Fruit fly (Drosophila melanogaster) whole organism, embryonic: ENCODE results near the gene sra.

Source experiments
- Atf3 ChIP-seq: fragments of 200-800 bp; sonication (Bioruptor generic); optimal IDR thresholded peaks from 3 replicates; lab custom pipeline; 2016; ENCODE audit warnings: missing biosample characterization, missing genetic modification characterization
- Bteb2 ChIP-seq: fragments of 200-800 bp; sonication (Bioruptor generic); optimal IDR thresholded peaks from 2 replicates; lab custom pipeline; 2016; ENCODE audit warnings: missing biosample characterization, missing genetic modification characterization
- CG11093 ChIP-seq: fragments of 200-800 bp; sonication (Bioruptor generic); IDR thresholded peaks from 3 replicates; pipeline ENCODE4 v1.3.6; 2022; ENCODE audit warnings: missing biosample characterization, missing genetic modification characterization
- CG11247 ChIP-seq: fragments of 200-800 bp; sonication (Bioruptor generic); IDR thresholded peaks from 2 replicates; pipeline ENCODE4 v1.3.6; 2022; ENCODE audit warnings: missing biosample characterization, missing genetic modification characterization
- CG11695 ChIP-seq: fragments of 200-800 bp; sonication (Bioruptor generic); IDR thresholded peaks from 3 replicates; pipeline ENCODE4 v1.3.6; 2022; ENCODE audit warnings: missing biosample characterization, missing genetic modification characterization
- CG12769 ChIP-seq: fragments of 200-800 bp; sonication (Bioruptor generic); optimal IDR thresholded peaks from 2 replicates; lab custom pipeline; 2019; ENCODE audit warnings: missing biosample characterization, mild to moderate bottlenecking, missing genetic modification characterization, moderate library complexity
- CG13123 ChIP-seq: fragments of 200-800 bp; sonication (Bioruptor generic); optimal IDR thresholded peaks from 2 replicates; lab custom pipeline; 2016; ENCODE audit warnings: missing biosample characterization, missing genetic modification characterization
- CG13424 ChIP-seq: fragments of 200-800 bp; sonication (Bioruptor generic); optimal IDR thresholded peaks from 2 replicates; lab custom pipeline; 2019; ENCODE audit warnings: missing biosample characterization, mild to moderate bottlenecking, missing genetic modification characterization, moderate library complexity
- CG14014 ChIP-seq: fragments of 200-800 bp; sonication (Bioruptor generic); IDR thresholded peaks from 2 replicates; pipeline ENCODE4 v1.3.6; 2022; ENCODE audit warnings: missing biosample characterization, missing genetic modification characterization
- CG2116 ChIP-seq: fragments of 200-800 bp; sonication (Bioruptor generic); optimal IDR thresholded peaks from 3 replicates; lab custom pipeline; 2018; ENCODE audit warnings: missing biosample characterization, mild to moderate bottlenecking, missing genetic modification characterization
- CG30020 ChIP-seq: fragments of 200-800 bp; optimal IDR thresholded peaks from 2 replicates; lab custom pipeline; 2019; ENCODE audit warnings: missing biosample characterization, mild to moderate bottlenecking, missing genetic modification characterization, moderate library complexity
- CG30403 ChIP-seq: fragments of 200-800 bp; sonication (Bioruptor generic); optimal IDR thresholded peaks from 3 replicates; lab custom pipeline; 2016; ENCODE audit warnings: missing biosample characterization, missing genetic modification characterization
- CG30431 ChIP-seq: fragments of 200-800 bp; sonication (Bioruptor generic); optimal IDR thresholded peaks from 2 replicates; lab custom pipeline; 2017; ENCODE audit warnings: missing biosample characterization, missing genetic modification characterization
- CG3163 ChIP-seq: fragments of 200-800 bp; sonication (Bioruptor generic); optimal IDR thresholded peaks from 3 replicates; lab custom pipeline; 2016; ENCODE audit warnings: missing biosample characterization, missing genetic modification characterization
- CG42726 ChIP-seq: fragments of 200-800 bp; sonication (Bioruptor generic); IDR thresholded peaks from 2 replicates; pipeline ENCODE4 v1.3.6; 2022; ENCODE audit warnings: missing biosample characterization, missing genetic modification characterization; ENCODE audit not compliant: partially characterized antibody
- CG4707 ChIP-seq: fragments of 200-800 bp; sonication (Bioruptor generic); optimal IDR thresholded peaks from 2 replicates; lab custom pipeline; 2018; ENCODE audit warnings: missing biosample characterization, mild to moderate bottlenecking, missing genetic modification characterization, moderate library complexity
- CG7271 ChIP-seq: fragments of 200-800 bp; sonication (Bioruptor generic); optimal IDR thresholded peaks from 2 replicates; lab custom pipeline; 2018; ENCODE audit warnings: missing biosample characterization, mild to moderate bottlenecking, missing genetic modification characterization, moderate library complexity
- CG7987 ChIP-seq: fragments of 200-800 bp; sonication (Bioruptor generic); optimal IDR thresholded peaks from 2 replicates; lab custom pipeline; 2018; ENCODE audit warnings: missing biosample characterization, mild to moderate bottlenecking, missing genetic modification characterization, moderate library complexity
- CG8290 ChIP-seq, 3 experiments: fragments of 200-800 bp; sonication (Bioruptor generic); optimal IDR thresholded peaks; 2 replicates each; lab custom pipeline; 2016 to 2019; ENCODE audit warnings: missing biosample characterization in 3 of 3, missing genetic modification characterization in 3 of 3, mild to moderate bottlenecking in 2 of 3, moderate library complexity in 1 of 3
- Camta ChIP-seq: fragments of 200-800 bp; sonication (Bioruptor generic); optimal IDR thresholded peaks from 2 replicates; lab custom pipeline; 2016; ENCODE audit warnings: missing biosample characterization, missing genetic modification characterization
- CoRest ChIP-seq: fragments of 200-800 bp; sonication (Bioruptor generic); optimal IDR thresholded peaks from 3 replicates; lab custom pipeline; 2018; ENCODE audit warnings: missing biosample characterization, mild to moderate bottlenecking, missing genetic modification characterization, moderate library complexity
- CrebB ChIP-seq: fragments of 200-800 bp; sonication (Bioruptor generic); optimal IDR thresholded peaks from 3 replicates; lab custom pipeline; 2018; ENCODE audit warnings: missing biosample characterization, mild to moderate bottlenecking, missing genetic modification characterization
- D19A ChIP-seq: fragments of 200-800 bp; optimal IDR thresholded peaks from 3 replicates; lab custom pipeline; 2019; ENCODE audit warnings: missing biosample characterization, mild to moderate bottlenecking, missing genetic modification characterization, moderate library complexity
- Dip3 ChIP-seq: fragments of 200-800 bp; sonication (Bioruptor generic); optimal IDR thresholded peaks from 3 replicates; lab custom pipeline; 2016; ENCODE audit warnings: missing biosample characterization, missing genetic modification characterization
- E2f1 ChIP-seq: fragments of 200-800 bp; sonication (Bioruptor generic); IDR thresholded peaks from 2 replicates; pipeline ENCODE4 v1.3.6; 2022; ENCODE audit warnings: missing biosample characterization, missing genetic modification characterization
- Hey ChIP-seq: fragments of 200-800 bp; sonication (Bioruptor generic); optimal IDR thresholded peaks from 3 replicates; lab custom pipeline; 2018; ENCODE audit warnings: missing biosample characterization, mild to moderate bottlenecking, missing genetic modification characterization
- NC2α ChIP-seq: fragments of 200-800 bp; sonication (Bioruptor generic); optimal IDR thresholded peaks from 2 replicates; lab custom pipeline; 2016; ENCODE audit warnings: missing biosample characterization, missing genetic modification characterization
- Oli ChIP-seq: fragments of 200-800 bp; sonication (Bioruptor generic); optimal IDR thresholded peaks from 2 replicates; lab custom pipeline; 2018; ENCODE audit warnings: missing biosample characterization, mild to moderate bottlenecking, missing genetic modification characterization, moderate library complexity
- Side ChIP-seq: fragments of 200-800 bp; sonication (Bioruptor generic); optimal IDR thresholded peaks from 2 replicates; lab custom pipeline; 2016; ENCODE audit warnings: missing biosample characterization, missing genetic modification characterization
- Six4 ChIP-seq: fragments of 200-800 bp; sonication (Bioruptor generic); optimal IDR thresholded peaks from 2 replicates; lab custom pipeline; 2016; ENCODE audit warnings: missing biosample characterization, missing genetic modification characterization
- ac ChIP-seq: fragments of 200-800 bp; sonication (Bioruptor generic); optimal IDR thresholded peaks from 3 replicates; lab custom pipeline; 2017; ENCODE audit warnings: missing biosample characterization, mild to moderate bottlenecking, missing genetic modification characterization
- bcd ChIP-seq: fragments of 200-800 bp; sonication (Bioruptor generic); optimal IDR thresholded peaks from 2 replicates; lab custom pipeline; 2017; ENCODE audit warnings: missing biosample characterization, mild to moderate bottlenecking, missing genetic modification characterization
- bsh ChIP-seq, 2 experiments: fragments of 200-800 bp; sonication (Bioruptor generic); optimal IDR thresholded peaks; 2 replicates each; lab custom pipeline; 2017 to 2018; ENCODE audit warnings: mild to moderate bottlenecking in 2 of 2, missing biosample characterization in 2 of 2, missing genetic modification characterization in 2 of 2, moderate library complexity in 1 of 2
- caup ChIP-seq: fragments of 200-800 bp; sonication (Bioruptor generic); optimal IDR thresholded peaks from 3 replicates; lab custom pipeline; 2017; ENCODE audit warnings: missing biosample characterization, mild to moderate bottlenecking, missing genetic modification characterization, moderate library complexity; ENCODE audit not compliant: severe bottlenecking
- dmrt11E ChIP-seq: fragments of 200-800 bp; sonication (Bioruptor generic); optimal IDR thresholded peaks from 3 replicates; lab custom pipeline; 2018; ENCODE audit warnings: missing biosample characterization, mild to moderate bottlenecking, missing genetic modification characterization, moderate library complexity
- ems ChIP-seq: fragments of 200-800 bp; sonication (Bioruptor generic); optimal IDR thresholded peaks from 3 replicates; lab custom pipeline; 2016; ENCODE audit warnings: missing biosample characterization, missing genetic modification characterization
- eyg ChIP-seq: fragments of 200-800 bp; sonication (Bioruptor generic); optimal IDR thresholded peaks from 3 replicates; lab custom pipeline; 2016; ENCODE audit warnings: missing biosample characterization, missing genetic modification characterization
- ham ChIP-seq: fragments of 200-800 bp; sonication (Bioruptor generic); IDR thresholded peaks from 2 replicates; pipeline ENCODE4 v1.3.6; 2022; ENCODE audit warnings: missing biosample characterization, missing genetic modification characterization
- lbe ChIP-seq: fragments of 200-800 bp; sonication (Bioruptor generic); optimal IDR thresholded peaks from 2 replicates; lab custom pipeline; 2016; ENCODE audit warnings: missing biosample characterization, mild to moderate bottlenecking, missing genetic modification characterization
- mam ChIP-seq: fragments of 200-800 bp; sonication (Bioruptor generic); optimal IDR thresholded peaks from 3 replicates; lab custom pipeline; 2016; ENCODE audit warnings: missing biosample characterization, missing genetic modification characterization
- mirr ChIP-seq: fragments of 200-800 bp; sonication (Bioruptor generic); optimal IDR thresholded peaks from 3 replicates; lab custom pipeline; 2018; ENCODE audit warnings: missing biosample characterization, mild to moderate bottlenecking, missing genetic modification characterization
- mld ChIP-seq: fragments of 200-800 bp; sonication (Bioruptor generic); IDR thresholded peaks from 3 replicates; pipeline ENCODE4 v1.3.6; 2022; ENCODE audit warnings: missing biosample characterization, missing genetic modification characterization; ENCODE audit not compliant: partially characterized antibody
- pho ChIP-seq: fragments of 200-800 bp; sonication (Bioruptor generic); optimal IDR thresholded peaks from 2 replicates; lab custom pipeline; 2016; ENCODE audit warnings: missing biosample characterization, missing genetic modification characterization
- prd ChIP-seq, 3 experiments: fragments of >200 bp in 2 of 3; fragments of 200-800 bp in 1 of 3; sonication (Bioruptor generic) in 1 of 3; optimal IDR thresholded peaks in 2 of 3; IDR thresholded peaks in 1 of 3; 2 replicates in 2 of 3; 3 replicates in 1 of 3; pipeline versions ENCODE4 v1.3.6 to Lab custom; 2017 to 2022; ENCODE audit warnings: missing biosample characterization in 1 of 3, missing genetic modification characterization in 1 of 3
- repo ChIP-seq: fragments of 200-800 bp; sonication (Bioruptor generic); optimal IDR thresholded peaks from 2 replicates; lab custom pipeline; 2016; ENCODE audit warnings: missing biosample characterization, missing genetic modification characterization
- sd ChIP-seq: fragments of 200-800 bp; sonication (Bioruptor generic); optimal IDR thresholded peaks from 3 replicates; lab custom pipeline; 2018; ENCODE audit warnings: missing biosample characterization, mild to moderate bottlenecking, missing genetic modification characterization, moderate library complexity
- sens-2 ChIP-seq: fragments of 200-800 bp; sonication (Bioruptor generic); IDR thresholded peaks from 2 replicates; pipeline ENCODE4 v1.3.6; 2022; ENCODE audit warnings: missing biosample characterization, missing genetic modification characterization
- tio ChIP-seq: fragments of 200-800 bp; sonication (Bioruptor generic); optimal IDR thresholded peaks from 2 replicates; lab custom pipeline; 2017; ENCODE audit warnings: missing biosample characterization, missing genetic modification characterization, inconsistent platforms
- tup ChIP-seq: fragments of 200-800 bp; sonication (Bioruptor generic); optimal IDR thresholded peaks from 2 replicates; lab custom pipeline; 2016; ENCODE audit warnings: missing biosample characterization, mild to moderate bottlenecking, missing genetic modification characterization, moderate library complexity

The sra gene

dm6 chr3R:16222300-16222903 lies 35.6 kb downstream of the sra start (continued):
- TF ChIP-seq sd (tag; lab: Kevin White, UChicago) = peak; percentile 96
- peak; percentile 85 for TF ChIP-seq CG2116 (GFP tag; lab: Kevin White, UChicago)
- TF ChIP-seq caup (GFP tag; lab: Kevin White, UChicago) = peak; percentile 99
- TF ChIP-seq dmrt11E = peak; percentile 93
- TF ChIP-seq CG4707 (GFP tag; lab: Kevin White, UChicago) = peak; percentile 98
- TF ChIP-seq lbe = peak; percentile 94
- no peak for TF ChIP-seq mld
- peak; percentile 99 for TF ChIP-seq CG7987
- peak; percentile 99 for TF ChIP-seq CG30431
- peak; percentile 100 for TF ChIP-seq E2f1 (GFP tag; lab: Robert Waterston, UW)
- TF ChIP-seq CG13424 = peak; percentile 98
- peak; percentile 99 for TF ChIP-seq Six4
- TF ChIP-seq CG30020 (tag; lab: Kevin White, UChicago) = peak; percentile 75
- peak; percentile 99 for TF ChIP-seq sens-2
- TF ChIP-seq eyg (GFP tag; lab: Kevin White, UChicago) = peak; percentile 99
- TF ChIP-seq mirr (GFP tag; lab: Kevin White, UChicago) = peak; percentile 99
- TF ChIP-seq Bteb2 (GFP tag; lab: Kevin White, UChicago) = peak; percentile 98
- peak; percentile 100 for TF ChIP-seq CG11093 (GFP tag; lab: Robert Waterston, UW)
- TF ChIP-seq Oli = peak; percentile 99
- TF ChIP-seq tup (GFP tag; lab: Kevin White, UChicago) = peak; percentile 99
- peak; percentile 98 for TF ChIP-seq ham
- TF ChIP-seq CG13123 = peak; percentile 99
- peak; percentile 95 for TF ChIP-seq CG3163 (GFP tag; lab: Kevin White, UChicago)
- TF ChIP-seq NC2α (GFP tag; lab: Kevin White, UChicago) = peak; percentile 99
- TF ChIP-seq CG7271 (tag; lab: Kevin White, UChicago) = peak; percentile 92
- peak; percentile 100 for TF ChIP-seq CG14014 (GFP tag; lab: Robert Waterston, UW)
- peak; percentile 100 for TF ChIP-seq Side (GFP tag; lab: Kevin White, UChicago)
- peak; percentile 97 for TF ChIP-seq tio (GFP tag; lab: Kevin White, UChicago)
- TF ChIP-seq Dip3 = peak; percentile 99
- peak; percentile 99 for TF ChIP-seq CG11695 (GFP tag; lab: Robert Waterston, UW)
- peak; percentile 100 for TF ChIP-seq ems (GFP tag; lab: Kevin White, UChicago)
- peak; percentile 99 for TF ChIP-seq mam (GFP tag; lab: Kevin White, UChicago)
- TF ChIP-seq bcd = peak; percentile 98
- peak; percentile 98 for TF ChIP-seq D19A (tag; lab: Kevin White, UChicago)
- TF ChIP-seq prd (optimal IDR thresholded peaks at IDR 0.05; lab: Kevin White, UChicago) = no peak
- TF ChIP-seq prd (GFP tag; IDR thresholded peaks at IDR 0.05; lab: Robert Waterston, UW) = peak; percentile 100
- peak; percentile 36; the same call in 1 of the 2 replicates for TF ChIP-seq CG42726
- TF ChIP-seq CrebB = peak; percentile 99

dm6 chr3R:16223252-16224037 lies 36.6 kb downstream of the sra start:
- peak; percentile 46 for TF ChIP-seq Hey
- peak; percentile 33 for TF ChIP-seq CG30403 (GFP tag; lab: Kevin White, UChicago)
- peak in 1 of 2 experiments; percentile 42 for TF ChIP-seq bsh (GFP tag; optimal IDR thresholded peaks at IDR 0.05; lab: Kevin White, UChicago)
- TF ChIP-seq CG8290 (GFP tag; optimal IDR thresholded peaks at IDR 0.05; lab: Kevin White, UChicago) = no peak
- peak in 1 of 2 experiments; percentile 75 for TF ChIP-seq CG8290 (tag; optimal IDR thresholded peaks at IDR 0.05; lab: Kevin White, UChicago)
- no peak for TF ChIP-seq Camta (GFP tag; lab: Kevin White, UChicago)
- TF ChIP-seq repo (GFP tag; lab: Kevin White, UChicago) = peak; percentile 40
- TF ChIP-seq pho = no peak
- TF ChIP-seq Atf3 (GFP tag; lab: Kevin White, UChicago) = no peak
- peak; percentile 39 for TF ChIP-seq CoRest (tag; lab: Kevin White, UChicago)
- TF ChIP-seq CG12769 = peak; percentile 30
- TF ChIP-seq bcd = peak; percentile 4
- peak; percentile 43; the same call in 1 of the 2 replicates for TF ChIP-seq CG11247
- TF ChIP-seq ac = no peak
